Fruit fly (Drosophila melanogaster): ENCODE results near the gene Pomp.

Pomp gene

DNA sequence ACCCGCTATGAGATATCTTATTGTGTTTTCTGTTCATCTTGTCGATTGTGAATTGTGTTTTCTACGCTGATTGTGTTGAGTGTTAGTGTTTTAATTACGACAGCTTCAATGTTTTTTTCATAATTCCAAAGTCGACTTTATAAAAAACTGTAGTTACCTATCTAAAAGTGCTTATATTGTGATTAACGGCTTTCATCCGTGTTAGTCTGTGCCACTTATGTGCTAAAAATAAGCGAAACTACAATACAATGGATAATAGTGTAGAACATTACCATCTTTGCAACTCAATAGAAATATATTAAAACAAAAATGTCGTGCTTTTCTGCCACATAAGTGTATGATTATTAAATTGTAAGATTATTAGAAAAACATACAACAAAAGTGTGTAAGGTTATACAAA is 28.7 kb downstream of the Pomp start, which contains the start of gene CG33322:
CG33322 (minus strand) TSS at position 101 of the 400 bp plus-strand sequence.
- TF ChIP-seq sage (GFP tag; optimal IDR thresholded peaks at IDR 0.05) (no peak), woc (GFP tag; optimal IDR thresholded peaks at IDR 0.05) (no peak), Jra (GFP tag; optimal IDR thresholded peaks at IDR 0.05) (no peak), HLH106 (tag; optimal IDR thresholded peaks at IDR 0.05) (no peak), lola (GFP tag; optimal IDR thresholded peaks at IDR 0.05) (no peak), Vsx2 (GFP tag; optimal IDR thresholded peaks at IDR 0.05; ENCODE audit: partially characterized antibody) (no peak), Hr78 (GFP tag; optimal IDR thresholded peaks at IDR 0.05) (no peak), tai (GFP tag; optimal IDR thresholded peaks at IDR 0.05) (no peak), Dif (GFP tag; optimal IDR thresholded peaks at IDR 0.05; ENCODE audit: partially characterized antibody) (no peak), Sp1 (GFP tag; optimal IDR thresholded peaks at IDR 0.05) (no peak), Hnf4 (GFP tag; optimal IDR thresholded peaks at IDR 0.05) (no peak)

DNA sequence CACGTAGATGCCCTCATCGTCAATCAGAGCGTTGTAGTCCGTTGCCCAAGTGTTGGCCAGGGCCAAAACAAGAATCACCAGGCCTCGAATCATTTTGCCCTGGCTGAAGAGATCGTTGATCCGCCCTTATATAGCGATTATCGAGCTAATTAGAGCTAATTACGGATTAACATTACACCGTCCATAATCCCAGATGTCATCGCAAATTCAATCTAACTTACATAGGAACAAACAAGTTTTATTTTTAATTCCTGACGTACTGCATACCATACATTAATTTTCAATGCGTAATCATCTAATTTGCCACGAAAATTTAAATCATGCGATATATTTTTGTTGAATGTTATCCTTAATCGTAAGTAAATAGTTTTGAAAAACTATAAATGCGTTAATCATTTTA is 29.7 kb downstream of the Pomp start, which contains the start of gene CheB38b:
CheB38b (minus strand) TSS at position 101 of the 400 bp plus-strand sequence.
- no peak for TF ChIP-seq Hnf4 (GFP tag; optimal IDR thresholded peaks at IDR 0.05)
- TF ChIP-seq sage (GFP tag; optimal IDR thresholded peaks at IDR 0.05), result no peak
- no peak for TF ChIP-seq ey (GFP tag; optimal IDR thresholded peaks at IDR 0.05)
- no peak for TF ChIP-seq CrebA (GFP tag; optimal IDR thresholded peaks at IDR 0.05; ENCODE audit: borderline replicate concordance)
- TF ChIP-seq pan (optimal IDR thresholded peaks at IDR 0.05), result no peak
- TF ChIP-seq Mio (GFP tag; optimal IDR thresholded peaks at IDR 0.05), result no peak
- TF ChIP-seq Jra (GFP tag; optimal IDR thresholded peaks at IDR 0.05), result no peak
- no peak for TF ChIP-seq lola (GFP tag; optimal IDR thresholded peaks at IDR 0.05)
- no peak for TF ChIP-seq Dif (GFP tag; optimal IDR thresholded peaks at IDR 0.05; ENCODE audit: partially characterized antibody)
- no peak for TF ChIP-seq dl (GFP tag; optimal IDR thresholded peaks at IDR 0.05; ENCODE audit: insufficient read depth in 1 of 2, partially characterized antibody in 2 of 2)
- TF ChIP-seq Myc (optimal IDR thresholded peaks at IDR 0.05), result no peak
- TF ChIP-seq brk (GFP tag; optimal IDR thresholded peaks at IDR 0.05), result no peak
- TF ChIP-seq Hr83 (GFP tag; optimal IDR thresholded peaks at IDR 0.05; ENCODE audit: poor library complexity, severe bottlenecking), result no peak
- TF ChIP-seq br (GFP tag; optimal IDR thresholded peaks at IDR 0.05), result no peak

DNA sequence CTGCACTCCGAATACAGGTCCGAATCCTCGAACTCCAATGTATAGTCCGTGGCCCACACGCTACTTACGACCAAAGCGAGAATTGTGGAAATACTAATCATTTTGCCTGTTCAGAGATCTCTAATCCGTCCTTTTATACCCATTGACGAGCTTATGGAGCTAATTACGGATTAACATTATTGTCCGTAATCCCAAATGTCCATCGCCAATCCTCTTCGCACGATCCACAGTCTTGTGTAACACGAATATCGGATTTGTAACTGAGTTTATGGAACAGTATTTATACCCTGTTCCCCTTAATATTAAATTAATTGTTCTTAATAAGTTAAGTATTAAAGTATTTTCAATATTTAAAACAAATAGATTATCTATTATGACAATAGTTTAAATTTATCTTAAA is 31.0 kb downstream of the Pomp start, which contains the start of gene CheB38a:
CheB38a (minus strand) TSS at position 101 of the 400 bp plus-strand sequence.
- TF ChIP-seq Abd-B (GFP tag; optimal IDR thresholded peaks at IDR 0.05), result no peak
- no peak for TF ChIP-seq sage (GFP tag; optimal IDR thresholded peaks at IDR 0.05)
- TF ChIP-seq Hr78 (GFP tag; optimal IDR thresholded peaks at IDR 0.05), result no peak
- no peak for TF ChIP-seq br (GFP tag; optimal IDR thresholded peaks at IDR 0.05)
- no peak for TF ChIP-seq brk (GFP tag; optimal IDR thresholded peaks at IDR 0.05)
- TF ChIP-seq Dif (GFP tag; optimal IDR thresholded peaks at IDR 0.05; ENCODE audit: partially characterized antibody), result no peak
- TF ChIP-seq tai (GFP tag; optimal IDR thresholded peaks at IDR 0.05), result no peak

DNA sequence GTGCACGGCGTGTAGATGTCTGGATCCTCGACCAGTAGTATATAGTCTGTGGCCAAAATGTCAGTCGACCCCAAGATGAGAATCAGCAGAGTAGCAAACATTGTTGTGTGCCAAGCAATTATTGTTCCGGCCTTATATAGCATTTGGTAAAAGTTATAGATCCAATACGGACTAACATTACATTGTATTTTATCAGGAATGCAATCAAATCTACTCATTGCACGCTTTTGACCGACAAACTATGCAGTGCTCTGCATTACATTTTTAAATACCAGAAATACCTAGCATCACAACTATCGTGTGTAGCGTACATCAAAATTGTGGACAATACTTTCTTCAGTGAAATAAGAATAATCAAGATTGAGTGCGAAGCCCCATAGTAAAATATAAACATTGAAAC is 33.3 kb downstream of the Pomp start, which contains the start of gene CheB38c:
CheB38c (minus strand) TSS at position 101 of the 400 bp plus-strand sequence.
- TF ChIP-seq Jra (GFP tag; optimal IDR thresholded peaks at IDR 0.05) (no peak), ey (GFP tag; optimal IDR thresholded peaks at IDR 0.05) (no peak)

DNA sequence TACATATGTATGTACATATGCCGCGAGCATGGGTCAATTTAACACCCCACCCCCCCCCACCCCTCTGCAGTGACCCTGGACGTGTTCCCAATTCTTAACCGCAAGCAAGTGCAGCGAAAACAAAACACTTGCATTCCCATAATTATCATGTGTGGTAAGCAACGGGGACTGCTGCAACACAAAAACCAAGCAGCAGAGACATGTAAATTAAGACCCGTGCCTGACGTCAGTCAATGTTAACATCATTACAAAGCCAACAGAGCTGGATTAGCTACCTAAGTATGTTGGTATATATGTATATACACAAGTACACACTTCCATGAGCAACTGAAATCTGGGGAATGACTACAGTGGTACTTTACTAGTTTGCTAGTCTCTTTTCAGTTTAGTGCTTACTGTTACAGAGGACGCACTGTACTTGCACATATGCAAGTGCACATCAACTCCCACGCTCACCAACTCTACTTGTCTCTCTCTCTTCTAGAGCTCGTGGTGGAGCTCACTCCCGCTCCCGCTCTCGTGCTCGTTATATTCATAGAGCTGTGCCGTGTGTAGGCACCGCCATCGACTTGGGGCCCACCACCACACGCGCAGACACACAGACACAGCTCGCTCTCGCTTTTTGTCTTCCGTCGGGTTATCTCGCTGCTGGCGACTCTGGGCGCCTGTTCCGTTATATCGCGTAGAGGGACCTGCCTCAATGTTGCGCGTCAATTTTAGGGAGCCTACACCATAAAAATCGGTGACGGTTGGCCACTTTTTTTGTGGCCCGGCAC is 34.0 kb downstream of the Pomp start:
- TF ChIP-seq Rel (GFP tag; optimal IDR thresholded peaks at IDR 0.05) (no peak), Rel (tag; optimal IDR thresholded peaks at IDR 0.05) (peak; percentile 26), h (GFP tag; optimal IDR thresholded peaks at IDR 0.05) (peak; percentile 8), Vsx2 (GFP tag; optimal IDR thresholded peaks at IDR 0.05; ENCODE audit: partially characterized antibody) (peak; percentile 71), ey (GFP tag; optimal IDR thresholded peaks at IDR 0.05) (no peak), dl (GFP tag; optimal IDR thresholded peaks at IDR 0.05; ENCODE audit: insufficient read depth in 1 of 2, partially characterized antibody in 2 of 2) (peak; percentile 69 to 87), Dif (GFP tag; optimal IDR thresholded peaks at IDR 0.05; ENCODE audit: partially characterized antibody) (peak; percentile 80), psq (GFP tag; optimal IDR thresholded peaks at IDR 0.05) (peak; percentile 3), dmrt93B (GFP tag; optimal IDR thresholded peaks at IDR 0.05) (no peak)

DNA sequence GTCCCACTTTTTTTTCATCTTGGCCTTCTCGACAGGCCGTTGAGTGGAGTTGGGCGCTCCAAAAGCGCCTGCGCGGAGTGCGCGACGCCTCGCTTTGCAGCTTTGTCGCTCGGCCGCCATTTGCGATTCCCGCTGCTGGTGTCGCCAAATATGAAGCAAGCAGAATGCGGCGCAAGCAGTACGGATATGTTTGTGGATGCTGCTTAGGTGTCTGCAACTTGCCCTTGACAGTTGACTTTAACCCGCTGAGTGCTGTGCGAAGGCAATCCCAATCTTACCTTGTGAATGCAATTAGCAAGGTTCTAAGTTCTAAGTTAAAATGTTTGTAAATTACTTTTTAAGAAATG is 34.5 kb downstream of the Pomp start:
- no peak for TF ChIP-seq dmrt93B (GFP tag; optimal IDR thresholded peaks at IDR 0.05)
- peak; percentile 10 for TF ChIP-seq N (GFP tag; optimal IDR thresholded peaks at IDR 0.05)
- no peak for TF ChIP-seq Hnf4 (GFP tag; optimal IDR thresholded peaks at IDR 0.05)
- TF ChIP-seq Hr83 (GFP tag; optimal IDR thresholded peaks at IDR 0.05; ENCODE audit: poor library complexity, severe bottlenecking), result no peak
